Fruit fly (Drosophila melanogaster) whole organism, embryonic: ENCODE measurements around the gene Eig71Ek.
A peak's percentile ranks its signal among the peaks of the same experiment; 100 is the strongest.

Experiments
- CG12391 ChIP-seq: fragments of 200-800 bp; sonication (Bioruptor generic); optimal IDR thresholded peaks from 3 replicates; lab custom pipeline; 2018; ENCODE audit warnings: missing biosample characterization, mild to moderate bottlenecking, missing genetic modification characterization, moderate library complexity
- CG12659 ChIP-seq: fragments of 200-800 bp; sonication (Bioruptor generic); optimal IDR thresholded peaks from 3 replicates; lab custom pipeline; 2017; ENCODE audit warnings: mild to moderate bottlenecking, missing biosample characterization, missing genetic modification reagents, missing genetic modification characterization
- CG15514 ChIP-seq: fragments of 200-800 bp; sonication (Bioruptor generic); optimal IDR thresholded peaks from 3 replicates; lab custom pipeline; 2017; ENCODE audit warnings: missing biosample characterization, missing genetic modification characterization, mild to moderate bottlenecking, moderate library complexity, missing genetic modification reagents
- CG2116 ChIP-seq: fragments of 200-800 bp; sonication (Bioruptor generic); optimal IDR thresholded peaks from 3 replicates; lab custom pipeline; 2018; ENCODE audit warnings: missing biosample characterization, mild to moderate bottlenecking, missing genetic modification characterization
- CG6689 ChIP-seq: fragments of 200-800 bp; sonication (Bioruptor generic); IDR thresholded peaks from 2 replicates; pipeline ENCODE4 v1.3.6; 2022; ENCODE audit warnings: missing biosample characterization, missing genetic modification characterization
- Side ChIP-seq: fragments of 200-800 bp; sonication (Bioruptor generic); optimal IDR thresholded peaks from 2 replicates; lab custom pipeline; 2016; ENCODE audit warnings: missing biosample characterization, missing genetic modification characterization
- bbx ChIP-seq: fragments of 200-800 bp; sonication (Bioruptor generic); IDR thresholded peaks from 2 replicates; pipeline ENCODE4 v1.3.6; 2022; ENCODE audit warnings: missing biosample characterization, missing genetic modification characterization; ENCODE audit not compliant: partially characterized antibody
- sd ChIP-seq: fragments of 200-800 bp; sonication (Bioruptor generic); optimal IDR thresholded peaks from 3 replicates; lab custom pipeline; 2018; ENCODE audit warnings: missing biosample characterization, mild to moderate bottlenecking, missing genetic modification characterization, moderate library complexity

DNA sequence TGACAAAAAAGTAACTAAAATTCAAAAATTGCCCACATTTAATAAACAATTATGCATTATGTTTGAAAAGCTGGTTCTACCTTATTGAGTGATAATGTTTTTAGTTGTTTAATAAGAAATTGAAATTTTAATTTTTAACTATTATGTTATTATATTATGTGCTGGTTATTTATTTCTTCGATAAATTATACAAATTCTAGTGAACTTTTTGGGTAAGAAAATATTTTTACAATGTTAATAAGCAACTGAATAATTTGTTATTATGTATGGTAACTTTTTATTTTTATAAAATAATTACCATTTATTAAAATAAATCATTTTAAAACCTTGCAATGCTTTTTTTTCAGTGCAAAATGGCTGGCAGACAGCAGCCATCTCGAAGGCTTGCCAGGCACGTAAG is 44.6 kb upstream of the Eig71Ek start:
- TF ChIP-seq sd (tag; lab: Kevin White, UChicago), result no peak
- TF ChIP-seq CG12659 (GFP tag; lab: Kevin White, UChicago), result peak; percentile 17
- no peak for TF ChIP-seq CG6689 (GFP tag; lab: Robert Waterston, UW)
- no peak for TF ChIP-seq CG15514 (GFP tag; lab: Kevin White, UChicago)
- no peak for TF ChIP-seq Side (GFP tag; lab: Kevin White, UChicago)
- peak; percentile 30 for TF ChIP-seq CG12391 (tag; lab: Kevin White, UChicago)
- TF ChIP-seq bbx, result no peak
- no peak for TF ChIP-seq CG2116 (GFP tag; lab: Kevin White, UChicago)
